Worm (Caenorhabditis elegans) whole organism, L2 larva: ENCODE results near the gene math-31.

Experiments
- C34F6.9 ChIP-seq: fragments of 150-350 bp; optimal IDR thresholded peaks from 2 replicates; lab custom pipeline; 2014; ENCODE audit warnings: missing biosample characterization, missing genetic modification characterization
- F13H6.1 ChIP-seq: sonication (generic microtip); optimal IDR thresholded peaks from 2 replicates; lab custom pipeline; 2016; ENCODE audit warnings: missing genetic modification characterization, missing compliant biosample characterization
- Y55F3AM.14 ChIP-seq: fragments of 200-800 bp; sonication (Bioruptor generic); optimal IDR thresholded peaks from 2 replicates; lab custom pipeline; 2018; ENCODE audit warnings: mild to moderate bottlenecking, missing genetic modification characterization, missing compliant biosample characterization
- ZK546.5 ChIP-seq: sonication (generic microtip); optimal IDR thresholded peaks from 2 replicates; lab custom pipeline; 2017; ENCODE audit warnings: missing biosample characterization, missing genetic modification characterization
- alr-1 ChIP-seq: fragments of 150-350 bp; optimal IDR thresholded peaks from 2 replicates; lab custom pipeline; 2014; ENCODE audit warnings: missing biosample characterization, missing genetic modification characterization
- aly-2 ChIP-seq: fragments of 150-350 bp; optimal IDR thresholded peaks from 2 replicates; lab custom pipeline; 2014; ENCODE audit warnings: missing biosample characterization, missing genetic modification characterization
- ama-1 ChIP-seq: fragments of 150-350 bp; optimal IDR thresholded peaks from 2 replicates; lab custom pipeline; 2018; ENCODE audit warnings: inconsistent platforms
- blmp-1 ChIP-seq: sonication (generic microtip); optimal IDR thresholded peaks from 2 replicates; lab custom pipeline; 2017; ENCODE audit warnings: missing genetic modification characterization, mild to moderate bottlenecking, missing compliant biosample characterization, antibody characterized with exemption, moderate library complexity; ENCODE audit not compliant: insufficient read depth
- ceh-16 ChIP-seq: fragments of 150-350 bp; optimal IDR thresholded peaks from 2 replicates; lab custom pipeline; 2014; ENCODE audit warnings: missing biosample characterization, missing genetic modification characterization
- crh-2 ChIP-seq: sonication (generic microtip); optimal IDR thresholded peaks from 2 replicates; lab custom pipeline; 2017; ENCODE audit warnings: missing biosample characterization, missing genetic modification characterization
- dmd-4 ChIP-seq: sonication (generic microtip); optimal IDR thresholded peaks from 2 replicates; lab custom pipeline; 2017; ENCODE audit warnings: missing biosample characterization, missing genetic modification characterization
- egl-27 ChIP-seq: sonication (generic microtip); optimal IDR thresholded peaks from 3 replicates; lab custom pipeline; 2017; ENCODE audit warnings: missing biosample characterization, missing genetic modification reagents, missing genetic modification characterization
- elt-1 ChIP-seq: fragments of 150-350 bp; optimal IDR thresholded peaks from 2 replicates; lab custom pipeline; 2014; ENCODE audit warnings: missing biosample characterization, missing genetic modification characterization
- gmeb-1 ChIP-seq: fragments of 150-350 bp; optimal IDR thresholded peaks from 2 replicates; lab custom pipeline; 2014; ENCODE audit warnings: missing biosample characterization, missing genetic modification characterization
- lin-11 ChIP-seq: fragments of 150-350 bp; sonication (generic microtip); optimal IDR thresholded peaks from 2 replicates; lab custom pipeline; 2014; ENCODE audit warnings: missing biosample characterization, missing genetic modification characterization, inconsistent platforms, mixed read lengths
- lin-13 ChIP-seq: fragments of 150-350 bp; optimal IDR thresholded peaks from 2 replicates; lab custom pipeline; 2014; ENCODE audit warnings: missing biosample characterization, missing genetic modification reagents, missing genetic modification characterization
- lin-39 ChIP-seq: fragments of 150-350 bp; optimal IDR thresholded peaks from 2 replicates; lab custom pipeline; 2014; ENCODE audit warnings: missing biosample characterization, missing genetic modification reagents, missing genetic modification characterization
- lsy-2 ChIP-seq, 2 experiments: fragments of 150-350 bp in 1 of 2; sonication (generic microtip) in 1 of 2; optimal IDR thresholded peaks; 2 replicates each; lab custom pipeline; 2014 to 2017; ENCODE audit warnings: missing biosample characterization in 2 of 2, missing genetic modification characterization in 2 of 2
- mab-5 ChIP-seq: fragments of 150-350 bp; optimal IDR thresholded peaks from 2 replicates; lab custom pipeline; 2014; ENCODE audit warnings: missing biosample characterization, missing genetic modification characterization
- mbf-1 ChIP-seq: sonication (generic microtip); optimal IDR thresholded peaks from 2 replicates; lab custom pipeline; 2017; ENCODE audit warnings: missing biosample characterization, missing genetic modification characterization
- mdl-1 ChIP-seq, 2 experiments: fragments of 150-350 bp in 1 of 2; sonication (generic microtip) in 1 of 2; optimal IDR thresholded peaks; 2 replicates each; lab custom pipeline; 2017; ENCODE audit warnings: missing biosample characterization in 2 of 2, missing genetic modification characterization in 2 of 2
- nhr-10 ChIP-seq: sonication (generic microtip); optimal IDR thresholded peaks from 2 replicates; lab custom pipeline; 2017; ENCODE audit warnings: missing biosample characterization, missing genetic modification characterization
- nhr-12 ChIP-seq: fragments of 150-350 bp; optimal IDR thresholded peaks from 2 replicates; lab custom pipeline; 2014; ENCODE audit warnings: missing biosample characterization, missing genetic modification characterization
- nhr-21 ChIP-seq: fragments of 150-350 bp; optimal IDR thresholded peaks from 2 replicates; lab custom pipeline; 2014; ENCODE audit warnings: missing biosample characterization, missing genetic modification characterization
- nhr-237 ChIP-seq: fragments of 150-350 bp; optimal IDR thresholded peaks from 2 replicates; lab custom pipeline; 2014; ENCODE audit warnings: missing biosample characterization, missing genetic modification characterization
- nhr-25 ChIP-seq: fragments of 150-350 bp; sonication (generic microtip); optimal IDR thresholded peaks from 3 replicates; lab custom pipeline; 2014; ENCODE audit warnings: missing biosample characterization, missing genetic modification characterization
- nhr-6 ChIP-seq: fragments of 150-350 bp; optimal IDR thresholded peaks from 2 replicates; lab custom pipeline; 2014; ENCODE audit warnings: missing biosample characterization, missing genetic modification characterization
- nhr-77 ChIP-seq: fragments of 150-350 bp; optimal IDR thresholded peaks from 2 replicates; lab custom pipeline; 2014; ENCODE audit warnings: missing biosample characterization, missing genetic modification characterization
- sem-4 ChIP-seq: fragments of 150-350 bp; optimal IDR thresholded peaks from 2 replicates; lab custom pipeline; 2014; ENCODE audit warnings: missing biosample characterization, missing genetic modification reagents, missing genetic modification characterization
- skn-1 ChIP-seq: sonication (generic microtip); optimal IDR thresholded peaks from 2 replicates; lab custom pipeline; 2017; ENCODE audit warnings: missing biosample characterization, missing genetic modification characterization
- sma-3 ChIP-seq: sonication (generic microtip); optimal IDR thresholded peaks from 2 replicates; lab custom pipeline; 2016; ENCODE audit warnings: missing genetic modification reagents, missing genetic modification characterization, missing compliant biosample characterization
- sma-9 ChIP-seq, 2 experiments: fragments of 150-350 bp in 1 of 2; sonication (generic microtip) in 1 of 2; optimal IDR thresholded peaks; 2 replicates each; lab custom pipeline; 2014 to 2016; ENCODE audit warnings: missing genetic modification characterization in 2 of 2, mild to moderate bottlenecking in 1 of 2, missing biosample characterization in 1 of 2, missing compliant biosample characterization in 1 of 2, missing genetic modification reagents in 1 of 2, moderate library complexity in 1 of 2
- unc-55 ChIP-seq: fragments of 150-350 bp; sonication (generic microtip); optimal IDR thresholded peaks from 3 replicates; lab custom pipeline; 2014; ENCODE audit warnings: missing biosample characterization, missing genetic modification reagents, missing genetic modification characterization
- ztf-11 ChIP-seq: sonication (generic microtip); optimal IDR thresholded peaks from 2 replicates; lab custom pipeline; 2017; ENCODE audit warnings: missing biosample characterization, missing genetic modification characterization

Gene math-31

DNA sequence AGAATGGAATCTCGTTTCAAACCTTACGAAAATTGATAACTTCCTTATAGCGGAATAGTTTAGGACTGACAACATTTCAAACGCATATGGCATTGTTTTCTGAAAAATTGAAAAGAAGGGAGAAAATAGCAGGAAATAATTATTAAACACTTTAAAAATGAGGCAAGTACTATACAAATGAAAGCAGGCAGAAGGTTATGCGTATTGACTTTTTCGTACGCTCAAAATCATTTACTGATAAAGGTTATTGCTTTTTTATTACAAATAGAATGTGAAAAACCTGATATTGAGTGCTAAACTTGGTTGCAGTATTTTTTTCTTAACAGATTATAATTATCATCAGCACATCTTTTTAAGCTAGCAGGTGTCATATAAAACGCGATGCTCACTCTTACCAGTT lies 27.0 kb upstream of the math-31 start, which contains the start of gene ZK250.13:
Gene ZK250.13 (minus strand): TSS at position 101 of the 400 bp plus-strand sequence.
- TF ChIP-seq nhr-25 (tag; lab: Kevin White, UChicago) (no peak), alr-1 (no peak)
- TF ChIP-seq, all 48 proteins: peak for 0

DNA sequence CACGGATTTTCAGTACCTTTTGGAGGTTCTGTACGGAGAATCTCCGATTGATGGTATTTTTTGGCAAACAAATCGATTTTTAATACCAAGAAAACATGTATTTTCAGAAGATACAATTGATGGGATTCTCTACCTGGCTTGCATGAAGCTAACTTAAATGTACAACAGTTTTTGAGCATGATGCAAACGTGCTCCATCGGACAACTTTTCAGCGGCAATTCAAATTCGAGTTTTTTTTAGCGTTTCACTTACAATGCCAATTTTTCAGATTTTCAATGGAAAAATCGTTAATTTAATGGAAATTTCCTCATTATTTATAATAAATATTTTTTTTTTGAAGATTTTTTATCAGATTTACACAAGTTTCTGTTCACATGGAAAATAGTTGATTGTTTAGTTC lies 15.9 kb upstream of the math-31 start:
- TF ChIP-seq C34F6.9, result no peak
- no peak for TF ChIP-seq ceh-16
- no peak for TF ChIP-seq blmp-1
- no peak for TF ChIP-seq egl-27
- no peak for TF ChIP-seq lin-13
- TF ChIP-seq nhr-77 (tag; lab: Kevin White, UChicago), result no peak
- no peak for TF ChIP-seq ZK546.5
- no peak for TF ChIP-seq elt-1
- TF ChIP-seq crh-2 (tag; lab: Kevin White, UChicago), result no peak
- no peak for TF ChIP-seq lin-11
- no peak for TF ChIP-seq Y55F3AM.14
- no peak for TF ChIP-seq nhr-6 (tag; lab: Kevin White, UChicago)
- no peak for TF ChIP-seq gmeb-1 (tag; lab: Kevin White, UChicago)
- TF ChIP-seq F13H6.1, result no peak
- no peak for TF ChIP-seq nhr-21 (tag; lab: Kevin White, UChicago)
- no peak for TF ChIP-seq nhr-12
- TF ChIP-seq ama-1 (lab: Kevin White, UChicago), result no peak
- TF ChIP-seq nhr-10 (tag; lab: Kevin White, UChicago), result no peak
- TF ChIP-seq sma-3 (GFP tag; lab: Kevin White, UChicago), result no peak

DNA sequence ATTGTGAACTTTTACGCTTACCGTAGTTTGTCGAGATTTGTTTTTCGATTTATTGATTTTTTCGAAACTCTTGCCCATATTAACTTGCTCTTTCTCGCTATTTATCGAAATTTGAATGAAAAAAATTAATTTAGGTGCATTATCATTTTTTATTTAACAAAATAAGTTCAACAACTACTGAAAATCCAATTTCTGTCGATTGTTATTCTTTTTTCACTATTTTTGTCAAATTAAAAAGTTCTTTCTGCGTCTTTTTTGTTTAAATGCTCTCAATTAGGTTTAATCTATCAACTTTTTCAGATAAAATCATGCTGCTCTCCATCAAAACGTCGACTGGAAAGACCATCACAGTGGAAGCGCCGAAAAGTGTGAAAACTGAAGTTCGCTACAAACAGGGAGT lies 13.5 kb upstream of the math-31 start, which contains the start of gene F52C6.2:
Gene F52C6.2 (plus strand): TSS at position 301 of the 400 bp plus-strand sequence.
- no peak for TF ChIP-seq mdl-1 (tag; optimal IDR thresholded peaks at IDR 0.05; lab: Kevin White, UChicago)
- TF ChIP-seq ama-1 (lab: Kevin White, UChicago), result no peak
- TF ChIP-seq nhr-21 (tag; lab: Kevin White, UChicago), result no peak
- TF ChIP-seq ceh-16, result no peak
- no peak for TF ChIP-seq aly-2 (tag; lab: Kevin White, UChicago)
- TF ChIP-seq egl-27, result no peak
- TF ChIP-seq mab-5, result no peak
- TF ChIP-seq C34F6.9, result no peak
- no peak for TF ChIP-seq Y55F3AM.14
- TF ChIP-seq sem-4 (tag; lab: Kevin White, UChicago), result no peak
- no peak for TF ChIP-seq ZK546.5
- TF ChIP-seq sma-9 (GFP tag; optimal IDR thresholded peaks at IDR 0.05; lab: Kevin White, UChicago), result no peak
- TF ChIP-seq sma-9 (tag; optimal IDR thresholded peaks at IDR 0.05; lab: Kevin White, UChicago), result no peak
- no peak for TF ChIP-seq lin-39 (tag; lab: Kevin White, UChicago)
- no peak for TF ChIP-seq skn-1 (tag; lab: Kevin White, UChicago)

DNA sequence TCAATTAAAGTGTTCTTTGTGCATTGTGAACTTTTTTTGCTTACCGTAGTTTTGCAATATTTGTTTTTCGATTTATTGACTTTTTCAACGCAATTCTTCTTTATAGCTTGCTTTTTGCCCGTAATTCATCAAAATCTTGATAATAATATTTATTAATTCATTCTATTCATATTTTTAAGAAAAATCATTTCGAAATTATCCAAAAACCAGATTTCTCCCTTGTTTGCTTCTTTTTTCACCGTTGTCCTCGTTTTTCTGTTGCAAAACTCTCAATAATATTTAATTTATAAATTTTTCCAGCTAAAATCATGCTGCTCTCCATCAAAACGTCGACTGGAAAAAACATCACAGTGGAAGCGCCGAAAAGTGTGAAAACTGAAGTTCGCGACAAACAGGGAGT lies 11.8 kb upstream of the math-31 start, which contains the start of gene F52C6.3:
Gene F52C6.3 (plus strand): TSS at position 301 of the 400 bp plus-strand sequence.
- TF ChIP-seq sem-4 (tag; lab: Kevin White, UChicago), result no peak

DNA sequence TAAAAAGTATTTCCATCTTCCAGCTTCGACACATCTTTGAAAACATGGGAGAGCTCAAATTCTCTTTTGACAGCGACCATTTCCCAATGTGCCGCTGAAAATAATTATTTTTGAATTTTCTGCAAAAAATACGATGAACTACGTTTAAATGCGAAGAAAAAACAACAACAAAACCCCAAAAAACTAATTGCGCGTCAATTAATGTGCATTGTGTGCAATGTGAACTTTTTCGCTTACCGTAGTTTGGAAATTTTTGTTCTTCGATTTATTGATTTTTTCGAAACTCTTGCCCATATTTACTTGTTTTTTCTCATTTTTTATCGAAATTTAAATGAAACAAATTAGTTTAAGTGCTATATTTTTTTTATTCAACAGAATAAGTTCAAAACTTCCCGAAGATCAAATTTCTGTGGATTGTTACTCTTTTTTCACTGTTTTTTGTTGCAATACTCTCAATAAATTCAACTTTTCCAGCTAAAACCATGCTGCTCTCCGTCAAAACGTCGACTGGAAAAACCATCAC lies 10.1 kb upstream of the math-31 start, which contains the start of the genes bath-2 and F52C6.4:
Gene bath-2 (minus strand): TSS at position 101 of the 523 bp plus-strand sequence.
Gene F52C6.4 (plus strand): TSS at position 473 of the 523 bp plus-strand sequence.
- TF ChIP-seq sma-9 (GFP tag; optimal IDR thresholded peaks at IDR 0.05; lab: Kevin White, UChicago), result no peak
- TF ChIP-seq sma-9 (tag; optimal IDR thresholded peaks at IDR 0.05; lab: Kevin White, UChicago), result no peak
- TF ChIP-seq dmd-4 (tag; lab: Kevin White, UChicago), result no peak
- TF ChIP-seq Y55F3AM.14, result no peak
- no peak for TF ChIP-seq sma-3 (GFP tag; lab: Kevin White, UChicago)
- no peak for TF ChIP-seq lsy-2 (tag; optimal IDR thresholded peaks at IDR 0.05; lab: Kevin White, UChicago)
- no peak for TF ChIP-seq nhr-237 (tag; lab: Kevin White, UChicago)

DNA sequence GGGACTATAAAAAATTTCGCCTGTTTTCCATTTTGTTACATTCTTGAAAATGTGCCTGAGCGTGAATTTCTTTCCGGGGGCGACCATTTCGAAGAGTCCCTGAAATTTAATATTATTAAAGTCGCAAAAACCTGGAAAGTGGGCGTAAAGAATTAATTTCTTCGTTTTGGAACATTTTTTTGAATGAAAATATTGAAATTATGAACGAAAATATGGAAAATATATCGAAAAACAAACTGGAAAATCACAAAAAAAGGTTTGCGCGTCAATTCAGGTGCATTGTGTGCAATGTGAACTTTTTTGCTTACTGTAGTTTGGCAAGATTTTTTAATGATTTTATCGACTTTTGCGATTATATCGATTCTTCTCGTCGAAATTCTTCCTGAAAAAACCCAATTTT lies 8.4 kb upstream of the math-31 start, which contains the start of gene bath-7:
Gene bath-7 (minus strand): TSS at position 101 of the 400 bp plus-strand sequence.
- TF ChIP-seq F13H6.1, result no peak
- no peak for TF ChIP-seq unc-55 (GFP tag; lab: Kevin White, UChicago)
- TF ChIP-seq mbf-1, result no peak
- no peak for TF ChIP-seq sma-3 (GFP tag; lab: Kevin White, UChicago)
- no peak for TF ChIP-seq lin-13
- TF ChIP-seq lin-11, result no peak
- no peak for TF ChIP-seq sma-9 (GFP tag; optimal IDR thresholded peaks at IDR 0.05; lab: Kevin White, UChicago)
- TF ChIP-seq sma-9 (tag; optimal IDR thresholded peaks at IDR 0.05; lab: Kevin White, UChicago), result no peak
- TF ChIP-seq ztf-11 (tag; lab: Kevin White, UChicago), result no peak
- no peak for TF ChIP-seq ZK546.5
- TF ChIP-seq, all 48 proteins: peak for 0
